Worm (Caenorhabditis elegans) whole organism, L3 larva: ENCODE data around the gene ugt-6.

Experiments
- elt-1 ChIP-seq: fragments of 150-350 bp; optimal IDR thresholded peaks from 2 replicates; lab custom pipeline; 2014; ENCODE audit warnings: missing biosample characterization, missing genetic modification characterization
- elt-3 ChIP-seq, 3 experiments: fragments of 150-350 bp in 1 of 3; sonication (generic microtip) in 2 of 3; optimal IDR thresholded peaks; 2 replicates in 2 of 3; 4 replicates in 1 of 3; lab custom pipeline; 2014 to 2017; ENCODE audit warnings: missing biosample characterization in 3 of 3, missing genetic modification characterization in 3 of 3
- fkh-10 ChIP-seq: sonication (generic microtip); optimal IDR thresholded peaks from 2 replicates; lab custom pipeline; 2017; ENCODE audit warnings: missing biosample characterization, missing genetic modification reagents, missing genetic modification characterization
- fkh-2 ChIP-seq: fragments of 150-350 bp; optimal IDR thresholded peaks from 2 replicates; lab custom pipeline; 2014; ENCODE audit warnings: missing biosample characterization, missing genetic modification reagents, missing genetic modification characterization
- fos-1 ChIP-seq: fragments of 150-350 bp; optimal IDR thresholded peaks from 2 replicates; lab custom pipeline; 2014; ENCODE audit warnings: missing biosample characterization, missing genetic modification characterization
- jun-1 ChIP-seq: fragments of 150-350 bp; optimal IDR thresholded peaks from 2 replicates; lab custom pipeline; 2014; ENCODE audit warnings: missing biosample characterization, missing genetic modification reagents, missing genetic modification characterization
- lsy-12 ChIP-seq: sonication (generic microtip); optimal IDR thresholded peaks from 2 replicates; lab custom pipeline; 2016; ENCODE audit warnings: mild to moderate bottlenecking, missing genetic modification characterization, missing compliant biosample characterization
- nhr-25 ChIP-seq: sonication (generic microtip); optimal IDR thresholded peaks from 2 replicates; lab custom pipeline; 2017; ENCODE audit warnings: missing biosample characterization, missing genetic modification characterization
- pqm-1 ChIP-seq: fragments of 150-350 bp; optimal IDR thresholded peaks from 2 replicates; lab custom pipeline; 2017; ENCODE audit warnings: missing biosample characterization, missing genetic modification characterization, inconsistent platforms
- snpc-4 ChIP-seq: fragments of 150-350 bp; optimal IDR thresholded peaks from 2 replicates; lab custom pipeline; 2014; ENCODE audit warnings: missing biosample characterization, missing genetic modification characterization

ce11 chrV:12814022-12814421, 16.0 kb upstream of the ugt-6 start, which contains the start of gene ZC443.3:
- no peak for TF ChIP-seq fos-1 (tag; lab: Kevin White, UChicago)
- no peak for TF ChIP-seq pqm-1 (tag; lab: Kevin White, UChicago)
- no peak for TF ChIP-seq lsy-12 (tag; lab: Kevin White, UChicago)
- TF ChIP-seq snpc-4 (tag; lab: Kevin White, UChicago), result no peak
- TF ChIP-seq fkh-2 (tag; lab: Kevin White, UChicago), result no peak
- no peak for TF ChIP-seq elt-3 (tag; optimal IDR thresholded peaks at IDR 0.05; lab: Kevin White, UChicago)
- no peak for TF ChIP-seq nhr-25 (tag; lab: Kevin White, UChicago)
- no peak for TF ChIP-seq fkh-10 (GFP tag; lab: Kevin White, UChicago)
- TF ChIP-seq jun-1 (tag; lab: Kevin White, UChicago), result no peak
- no peak for TF ChIP-seq elt-1
